Worm (Caenorhabditis elegans): Measurements from ENCODE around the gene npr-41.

npr-41 gene

DNA sequence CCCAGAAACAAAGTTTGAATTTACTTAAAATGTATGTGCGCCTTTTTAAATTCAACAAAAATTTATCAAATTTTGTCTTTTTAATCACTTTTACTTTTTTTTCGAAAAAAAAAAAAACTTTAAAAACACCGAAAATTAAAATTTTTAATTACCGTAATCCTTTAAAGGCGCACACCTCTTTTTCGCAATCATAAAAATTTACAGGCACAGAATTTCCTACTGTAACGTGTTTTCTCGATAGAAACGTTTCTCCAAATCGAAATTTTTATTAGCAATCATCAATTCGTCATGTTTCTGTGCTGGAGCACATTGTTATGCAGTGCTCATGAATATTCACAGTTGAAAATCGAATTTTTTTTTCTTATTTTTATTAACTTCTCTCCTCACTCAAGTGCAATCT is 26.0 kb downstream of the npr-41 start:
- TF ChIP-seq mab-5 (tag; optimal IDR thresholded peaks at IDR 0.05) (no peak), ces-1 (GFP tag; optimal IDR thresholded peaks at IDR 0.05) (peak; percentile 36)

ce11 chrII:11537115-11537514 is 26.6 kb downstream of the npr-41 start:
- no peak for TF ChIP-seq M03D4.4 (tag; optimal IDR thresholded peaks at IDR 0.05)
- peak; percentile 76 for TF ChIP-seq ceh-39 (tag; optimal IDR thresholded peaks at IDR 0.05)
- no peak for TF ChIP-seq bed-3 (GFP tag; optimal IDR thresholded peaks at IDR 0.05)
- no peak for TF ChIP-seq elt-3 (tag; optimal IDR thresholded peaks at IDR 0.05)
- TF ChIP-seq elt-1 (tag; optimal IDR thresholded peaks at IDR 0.05; ENCODE audit: borderline replicate concordance, insufficient read depth), result no peak
- TF ChIP-seq cnd-1 (tag; optimal IDR thresholded peaks at IDR 0.05), result peak; percentile 52
- no peak for TF ChIP-seq nhr-76 (tag; optimal IDR thresholded peaks at IDR 0.05)
- peak; percentile 67 for TF ChIP-seq unc-62 (GFP tag; optimal IDR thresholded peaks at IDR 0.05)
- TF ChIP-seq mls-2 (tag; optimal IDR thresholded peaks at IDR 0.05), result peak; percentile 40
- no peak for TF ChIP-seq ces-1 (GFP tag; optimal IDR thresholded peaks at IDR 0.05)
- TF ChIP-seq sptf-1 (tag; optimal IDR thresholded peaks at IDR 0.05), result peak; percentile 89
- TF ChIP-seq drap-1 (GFP tag; optimal IDR thresholded peaks at IDR 0.05), result no peak
- no peak for TF ChIP-seq unc-39 (tag; optimal IDR thresholded peaks at IDR 0.05)
- no peak for TF ChIP-seq tbx-8 (GFP tag; optimal IDR thresholded peaks at IDR 0.05)
- no peak for TF ChIP-seq sem-2 (GFP tag; optimal IDR thresholded peaks at IDR 0.05)
- TF ChIP-seq nhr-237 (tag; optimal IDR thresholded peaks at IDR 0.05), result no peak
- TF ChIP-seq mep-1 (tag; optimal IDR thresholded peaks at IDR 0.05), result peak; percentile 62
- TF ChIP-seq lin-13 (tag; optimal IDR thresholded peaks at IDR 0.05), result no peak
- no peak for TF ChIP-seq zip-8 (tag; optimal IDR thresholded peaks at IDR 0.05)
- TF ChIP-seq ztf-11 (tag; optimal IDR thresholded peaks at IDR 0.05), result no peak
- peak; percentile 37 for TF ChIP-seq ham-2 (GFP tag; optimal IDR thresholded peaks at IDR 0.05)
- peak; percentile 46 for TF ChIP-seq nhr-2 (tag; optimal IDR thresholded peaks at IDR 0.05)
- no peak for TF ChIP-seq blmp-1 (tag; optimal IDR thresholded peaks at IDR 0.05)
- no peak for TF ChIP-seq ceh-43 (GFP tag; optimal IDR thresholded peaks at IDR 0.05)
- no peak for TF ChIP-seq snpc-4 (tag; optimal IDR thresholded peaks at IDR 0.05)
- no peak for TF ChIP-seq nhr-28 (tag; optimal IDR thresholded peaks at IDR 0.05)
- no peak for TF ChIP-seq nhr-12 (tag; optimal IDR thresholded peaks at IDR 0.05)
- TF ChIP-seq ceh-83 (GFP tag; optimal IDR thresholded peaks at IDR 0.05), result no peak
- no peak for TF ChIP-seq lin-32 (GFP tag; optimal IDR thresholded peaks at IDR 0.05)
- TF ChIP-seq unc-120 (tag; optimal IDR thresholded peaks at IDR 0.05; ENCODE audit: poor library complexity, severe bottlenecking), result peak; percentile 6
- TF ChIP-seq mab-5 (tag; optimal IDR thresholded peaks at IDR 0.05), result no peak
- no peak for TF ChIP-seq lsy-2 (tag; optimal IDR thresholded peaks at IDR 0.05)
- TF ChIP-seq flh-1 (GFP tag; optimal IDR thresholded peaks at IDR 0.05), result no peak
- TF ChIP-seq hlh-1 (tag; optimal IDR thresholded peaks at IDR 0.05), result peak; percentile 60
- no peak for TF ChIP-seq pha-4 (tag; optimal IDR thresholded peaks at IDR 0.05)

- TF ChIP-seq blmp-1 (tag; optimal IDR thresholded peaks at IDR 0.05), result no peak
- no peak for TF ChIP-seq nhr-76 (tag; optimal IDR thresholded peaks at IDR 0.05)
- TF ChIP-seq ceh-43 (GFP tag; optimal IDR thresholded peaks at IDR 0.05), result no peak
- no peak for TF ChIP-seq ces-1 (GFP tag; optimal IDR thresholded peaks at IDR 0.05)
- no peak for TF ChIP-seq bed-3 (GFP tag; optimal IDR thresholded peaks at IDR 0.05)
- TF ChIP-seq flh-1 (GFP tag; optimal IDR thresholded peaks at IDR 0.05), result no peak
- no peak for TF ChIP-seq lin-32 (GFP tag; optimal IDR thresholded peaks at IDR 0.05)
- no peak for TF ChIP-seq mab-5 (tag; optimal IDR thresholded peaks at IDR 0.05)
- TF ChIP-seq drap-1 (GFP tag; optimal IDR thresholded peaks at IDR 0.05), result no peak
- TF ChIP-seq sptf-1 (tag; optimal IDR thresholded peaks at IDR 0.05), result no peak
- no peak for TF ChIP-seq unc-120 (tag; optimal IDR thresholded peaks at IDR 0.05; ENCODE audit: poor library complexity, severe bottlenecking)
- no peak for TF ChIP-seq hlh-1 (tag; optimal IDR thresholded peaks at IDR 0.05)
- no peak for TF ChIP-seq nhr-12 (tag; optimal IDR thresholded peaks at IDR 0.05)
- TF ChIP-seq unc-39 (tag; optimal IDR thresholded peaks at IDR 0.05), result no peak
- no peak for TF ChIP-seq nhr-237 (tag; optimal IDR thresholded peaks at IDR 0.05)
- TF ChIP-seq zip-8 (tag; optimal IDR thresholded peaks at IDR 0.05), result no peak
- TF ChIP-seq ceh-83 (GFP tag; optimal IDR thresholded peaks at IDR 0.05), result peak; percentile 86
- TF ChIP-seq ham-2 (GFP tag; optimal IDR thresholded peaks at IDR 0.05), result no peak
- TF ChIP-seq mls-2 (tag; optimal IDR thresholded peaks at IDR 0.05), result peak; percentile 27
- peak; percentile 60 for TF ChIP-seq sem-2 (GFP tag; optimal IDR thresholded peaks at IDR 0.05)
- TF ChIP-seq tbx-8 (GFP tag; optimal IDR thresholded peaks at IDR 0.05), result peak; percentile 35
- peak; percentile 34 for TF ChIP-seq M03D4.4 (tag; optimal IDR thresholded peaks at IDR 0.05)
These were observed 27.1 kb downstream of the npr-41 start for ce11 chrII:11537606-11538016.
